Worm (Caenorhabditis elegans): ENCODE results near the gene T23D5.3.

DNA sequence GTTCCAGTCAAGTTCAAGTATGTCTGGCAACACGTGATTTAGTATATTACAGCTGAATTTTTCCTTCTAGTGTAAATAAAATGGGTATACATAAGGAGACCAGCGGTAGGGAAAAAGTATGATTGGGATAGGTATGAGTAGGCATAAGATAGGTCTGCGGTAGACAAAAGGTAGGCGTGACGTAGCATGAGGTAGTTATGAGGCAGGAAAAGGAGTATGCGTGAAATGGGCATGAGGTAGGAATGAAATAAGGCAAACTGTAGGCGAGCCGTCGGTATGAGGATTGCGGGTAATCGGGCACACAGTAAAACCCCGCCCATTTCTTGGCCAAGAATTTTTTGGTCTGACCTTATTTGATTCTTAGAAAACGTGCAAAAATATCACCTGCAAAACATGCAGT is 12.0 kb downstream of the T23D5.3 start:
- no peak for TF ChIP-seq him-1 (tag; optimal IDR thresholded peaks at IDR 0.05)
- no peak for TF ChIP-seq W03F9.2 (tag; optimal IDR thresholded peaks at IDR 0.05)
